Fruit fly (Drosophila melanogaster) whole organism: ENCODE data around the gene Ilp1.
"Not testable (repeated sequence)": the region's sequence is repeated elsewhere in the genome, so short reads cannot be mapped to it uniquely, and the experiment has no call there.

Experiments
- CG8478 ChIP-seq: fragments of >200 bp; optimal IDR thresholded peaks from 2 replicates; lab custom pipeline; 2018; ENCODE audit warnings: inconsistent platforms
- Dll ChIP-seq: fragments of >200 bp; optimal IDR thresholded peaks from 2 replicates; lab custom pipeline; 2017
- EcR ChIP-seq, 2 experiments: fragments of >200 bp; optimal IDR thresholded peaks; 2 replicates each; lab custom pipeline; 2017; ENCODE audit warnings: missing biosample characterization in 2 of 2, missing genetic modification characterization in 2 of 2, missing genetic modification reagents in 2 of 2
- pan ChIP-seq: fragments of >200 bp; optimal IDR thresholded peaks from 2 replicates; lab custom pipeline; 2017
- psq ChIP-seq: fragments of >200 bp; optimal IDR thresholded peaks from 2 replicates; lab custom pipeline; 2017
- usp ChIP-seq: fragments of >200 bp; optimal IDR thresholded peaks from 2 replicates; lab custom pipeline; 2017; ENCODE audit warnings: missing biosample characterization, missing genetic modification characterization, mixed read lengths

Ilp1 gene

dm6 chr3L:9798120-9798519 is at the start of gene Ilp1:
Gene Ilp1 (plus strand): TSS chr3L:9798420.
- TF ChIP-seq Dll, pan, psq (lab: Kevin White, UChicago): not testable (repeated sequence)

- no peak for TF ChIP-seq pan (lab: Kevin White, UChicago)
Measured at dm6 chr3L:9751625-9752024, 46.6 kb upstream of the Ilp1 start.

- no peak for TF ChIP-seq EcR (GFP tag; optimal IDR thresholded peaks at IDR 0.05; lab: Kevin White, UChicago)
- TF ChIP-seq psq (lab: Kevin White, UChicago): no peak
- TF ChIP-seq CG8478 (lab: Kevin White, UChicago): no peak
- no peak for TF ChIP-seq Dll (lab: Kevin White, UChicago)
- no peak for TF ChIP-seq pan (lab: Kevin White, UChicago)
Measured at dm6 chr3L:9760151-9760749, 38.0 kb upstream of the Ilp1 start, which contains the start of gene CG42268. Gene CG42268 (minus strand): TSS chr3L:9760395.

- TF ChIP-seq pan (lab: Kevin White, UChicago) (no peak), psq (lab: Kevin White, UChicago) (no peak), usp (GFP tag; lab: Kevin White, UChicago) (no peak), CG8478 (lab: Kevin White, UChicago) (no peak), EcR (GFP tag; optimal IDR thresholded peaks at IDR 0.05; lab: Kevin White, UChicago) (no peak), Dll (lab: Kevin White, UChicago) (no peak)
Measured at dm6 chr3L:9762036-9762597, 36.1 kb upstream of the Ilp1 start.

DNA sequence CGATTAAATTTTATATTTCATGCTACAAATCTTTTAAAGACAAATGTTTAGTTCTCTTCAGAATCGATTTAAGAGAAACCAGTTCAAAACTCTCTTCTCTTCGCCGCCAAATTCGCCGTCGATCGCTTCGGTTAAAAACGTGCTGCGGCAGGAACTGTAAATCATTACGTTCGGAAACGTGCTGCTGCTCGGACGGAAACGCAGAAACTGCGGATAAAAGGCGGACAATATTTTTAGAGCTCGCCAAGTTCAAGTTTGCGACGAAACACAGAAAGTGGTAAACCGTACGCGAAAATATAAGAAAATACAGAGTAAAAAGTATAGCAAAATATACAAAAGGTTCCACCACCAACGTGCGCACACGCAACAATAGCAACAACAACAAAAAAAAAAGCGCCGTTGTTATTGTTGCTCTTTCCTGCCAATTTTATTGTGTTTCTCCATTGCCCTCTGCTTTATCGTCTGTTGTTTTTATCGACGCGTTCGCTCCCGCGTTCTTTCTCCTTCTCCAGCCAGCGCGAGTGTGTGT is 34.8 kb upstream of the Ilp1 start, which contains the start of gene Ae2:
TSS of gene Ae2 (plus strand) at position 156 of the 529 bp plus-strand sequence.
- no peak for TF ChIP-seq usp (GFP tag; lab: Kevin White, UChicago)
- TF ChIP-seq Dll (lab: Kevin White, UChicago): no peak
- TF ChIP-seq pan (lab: Kevin White, UChicago): no peak
- no peak for TF ChIP-seq CG8478 (lab: Kevin White, UChicago)
- peak; percentile 71 for TF ChIP-seq psq (lab: Kevin White, UChicago)
- no peak for TF ChIP-seq EcR (GFP tag; optimal IDR thresholded peaks at IDR 0.05; lab: Kevin White, UChicago)

- no peak for TF ChIP-seq usp (GFP tag; lab: Kevin White, UChicago)
- TF ChIP-seq EcR (GFP tag; optimal IDR thresholded peaks at IDR 0.05; lab: Kevin White, UChicago): no peak
- TF ChIP-seq Dll (lab: Kevin White, UChicago): no peak
- TF ChIP-seq psq (lab: Kevin White, UChicago): no peak
- no peak for TF ChIP-seq pan (lab: Kevin White, UChicago)
- no peak for TF ChIP-seq CG8478 (lab: Kevin White, UChicago)
Measured at dm6 chr3L:9764307-9764706, 33.9 kb upstream of the Ilp1 start.

DNA sequence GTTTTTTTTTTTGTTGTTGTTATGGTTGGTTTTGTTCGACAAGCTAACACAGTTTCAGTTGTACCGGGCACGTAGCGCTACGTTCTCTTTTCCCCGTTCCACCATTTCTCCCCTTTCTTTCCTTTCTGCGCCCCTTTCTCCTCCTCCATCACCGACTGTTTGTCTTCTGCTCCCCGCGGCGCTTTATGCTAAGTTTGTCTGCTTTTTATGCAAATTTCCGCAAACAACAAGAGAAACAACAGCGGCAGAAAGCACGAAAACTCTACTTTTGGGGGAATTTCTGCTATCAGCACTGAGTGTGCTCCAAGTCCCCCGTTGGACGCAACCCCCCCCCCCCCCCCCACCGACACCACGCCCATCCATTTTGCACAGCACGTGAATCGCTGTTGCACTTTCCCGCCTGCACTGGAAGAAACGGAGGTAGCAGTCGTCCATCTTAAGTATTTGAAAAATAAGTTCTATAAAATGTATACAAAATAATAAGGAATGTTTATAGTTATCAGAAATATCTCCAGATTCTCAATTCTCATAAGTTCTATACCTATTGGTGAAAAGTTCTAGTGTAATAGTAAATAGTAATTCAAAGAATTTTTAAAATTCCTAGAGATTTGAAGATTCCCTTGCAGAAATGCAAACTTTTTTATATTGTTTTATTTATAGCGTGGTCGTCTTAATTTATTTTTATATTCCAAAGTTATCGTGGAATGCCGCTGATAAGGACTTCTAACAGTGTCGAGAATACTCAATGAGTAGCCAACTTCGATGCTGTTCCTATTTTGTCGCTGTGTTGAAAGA is 33.1 kb upstream of the Ilp1 start:
- no peak for TF ChIP-seq usp (GFP tag; lab: Kevin White, UChicago)

DNA sequence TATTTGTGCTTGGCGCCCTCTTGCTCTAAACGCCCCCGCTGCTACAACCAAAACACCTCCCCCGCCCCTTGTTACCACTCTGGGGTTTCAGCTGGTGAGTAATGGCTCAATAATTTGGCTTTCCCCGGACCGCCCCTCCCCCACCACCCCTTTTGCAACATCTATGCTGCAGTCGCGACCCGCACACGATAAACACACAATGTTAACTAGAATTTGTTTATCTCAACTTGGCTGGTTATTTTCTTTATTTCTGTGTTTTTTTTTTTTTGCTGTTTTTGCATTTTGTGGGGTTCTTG is 32.6 kb upstream of the Ilp1 start:
- TF ChIP-seq usp (GFP tag; lab: Kevin White, UChicago) (no peak), Dll (lab: Kevin White, UChicago) (no peak), EcR (GFP tag; optimal IDR thresholded peaks at IDR 0.05; lab: Kevin White, UChicago) (no peak), CG8478 (lab: Kevin White, UChicago) (no peak), pan (lab: Kevin White, UChicago) (no peak), psq (lab: Kevin White, UChicago) (no peak)

- TF ChIP-seq psq (lab: Kevin White, UChicago) (no peak), pan (lab: Kevin White, UChicago) (no peak), CG8478 (lab: Kevin White, UChicago) (no peak), EcR (GFP tag; optimal IDR thresholded peaks at IDR 0.05; lab: Kevin White, UChicago) (no peak), Dll (lab: Kevin White, UChicago) (no peak), usp (GFP tag; lab: Kevin White, UChicago) (no peak)
Measured at dm6 chr3L:9766364-9766763, 31.9 kb upstream of the Ilp1 start.

DNA sequence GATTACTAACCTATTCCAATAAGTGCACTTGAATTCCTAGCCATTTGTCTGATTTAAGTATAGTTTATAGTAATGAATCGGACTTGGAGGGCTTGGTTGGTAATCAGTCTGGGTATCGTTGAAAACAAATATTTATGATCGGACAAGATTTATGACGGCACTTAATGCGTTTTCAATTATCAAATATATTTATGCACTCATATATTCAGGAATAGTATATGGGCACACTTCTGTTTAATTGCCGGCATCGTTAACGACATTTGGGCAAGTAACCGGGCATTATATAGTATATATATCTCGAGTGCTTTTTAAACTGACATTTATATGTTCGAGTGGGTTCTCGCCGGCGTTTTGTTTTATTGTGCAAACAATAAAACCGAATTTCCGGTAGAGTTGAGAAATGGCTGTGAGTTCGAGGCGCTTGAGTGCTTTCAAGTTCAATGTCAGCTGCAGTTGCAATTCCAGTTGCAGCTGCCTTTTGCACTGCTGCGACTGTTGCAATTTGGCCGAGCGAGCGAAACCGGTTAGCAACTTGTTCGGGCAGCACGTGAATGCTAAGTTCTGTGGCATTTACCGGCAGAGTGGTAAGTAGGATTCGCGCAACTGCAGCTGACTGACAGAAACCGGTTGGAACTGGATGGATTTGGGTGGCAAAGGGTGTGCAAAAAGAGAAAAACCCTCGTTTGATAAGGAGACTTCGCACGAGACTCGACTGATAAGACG is 30.4 kb upstream of the Ilp1 start:
- TF ChIP-seq pan (lab: Kevin White, UChicago) (no peak), EcR (GFP tag; optimal IDR thresholded peaks at IDR 0.05; lab: Kevin White, UChicago) (no peak), Dll (lab: Kevin White, UChicago) (no peak), psq (lab: Kevin White, UChicago) (no peak), CG8478 (lab: Kevin White, UChicago) (no peak), usp (GFP tag; lab: Kevin White, UChicago) (no peak)

dm6 chr3L:9768385-9768784 is 29.8 kb upstream of the Ilp1 start:
- TF ChIP-seq psq (lab: Kevin White, UChicago) (no peak), EcR (GFP tag; optimal IDR thresholded peaks at IDR 0.05; lab: Kevin White, UChicago) (no peak), CG8478 (lab: Kevin White, UChicago) (no peak), pan (lab: Kevin White, UChicago) (no peak), usp (GFP tag; lab: Kevin White, UChicago) (no peak), Dll (lab: Kevin White, UChicago) (no peak)
